Worm (Caenorhabditis elegans) whole organism, L1 larva: ENCODE results near the gene srx-64.

Experiments
- F16B12.6 ChIP-seq: fragments of 150-350 bp; optimal IDR thresholded peaks from 2 replicates; lab custom pipeline; 2014; ENCODE audit warnings: missing biosample characterization, missing genetic modification characterization
- efl-3 ChIP-seq: fragments of 200-800 bp; sonication (Bioruptor generic); optimal IDR thresholded peaks from 2 replicates; lab custom pipeline; 2018; ENCODE audit warnings: mild to moderate bottlenecking, missing genetic modification characterization, missing compliant biosample characterization
- egl-27 ChIP-seq, 2 experiments: fragments of 150-350 bp in 1 of 2; sonication (generic microtip); optimal IDR thresholded peaks; 3 replicates each; lab custom pipeline; 2017 to 2018; ENCODE audit warnings: missing biosample characterization in 2 of 2, missing genetic modification characterization in 2 of 2, missing genetic modification reagents in 2 of 2
- jun-1 ChIP-seq: fragments of 150-350 bp; optimal IDR thresholded peaks from 2 replicates; lab custom pipeline; 2014; ENCODE audit warnings: missing biosample characterization, missing genetic modification reagents, missing genetic modification characterization
- lin-39 ChIP-seq: fragments of 150-350 bp; optimal IDR thresholded peaks from 2 replicates; lab custom pipeline; 2014; ENCODE audit warnings: missing biosample characterization, missing genetic modification reagents, missing genetic modification characterization
- mep-1 ChIP-seq: fragments of 150-350 bp; optimal IDR thresholded peaks from 2 replicates; lab custom pipeline; 2014; ENCODE audit warnings: missing biosample characterization, missing genetic modification characterization
- nhr-237 ChIP-seq: fragments of 150-350 bp; optimal IDR thresholded peaks from 2 replicates; lab custom pipeline; 2014; ENCODE audit warnings: missing biosample characterization, missing genetic modification characterization
- unc-62 ChIP-seq: fragments of 150-350 bp; optimal IDR thresholded peaks from 2 replicates; lab custom pipeline; 2014; ENCODE audit warnings: missing biosample characterization, missing genetic modification reagents, missing genetic modification characterization
- zag-1 ChIP-seq: fragments of 150-350 bp; optimal IDR thresholded peaks from 2 replicates; lab custom pipeline; 2014; ENCODE audit warnings: missing biosample characterization, missing genetic modification characterization

DNA sequence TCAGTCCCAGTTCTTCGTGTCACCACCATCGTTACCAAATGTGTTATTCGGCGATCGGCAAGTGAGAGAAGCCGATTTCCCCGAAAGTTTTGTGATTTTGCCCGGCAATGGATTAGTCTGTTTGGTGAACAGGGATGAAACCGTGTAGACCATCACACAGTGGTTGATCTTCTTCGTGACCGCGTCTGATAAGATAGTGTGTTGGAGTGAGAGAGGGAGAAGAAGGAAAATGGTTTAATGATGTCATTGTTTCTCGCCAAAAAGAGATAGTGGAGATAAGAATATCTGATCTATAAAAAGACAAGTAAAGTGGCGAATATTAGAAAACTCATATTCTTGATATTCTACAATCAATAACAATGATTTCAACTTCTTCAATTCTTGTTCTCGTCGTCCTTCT, 50.6 kb downstream of the srx-64 start, which contains the start of gene nlp-31:
- TF ChIP-seq unc-62 = no peak
- no peak for TF ChIP-seq efl-3 (GFP tag; lab: Kevin White, UChicago)
- no peak for TF ChIP-seq zag-1 (tag; lab: Kevin White, UChicago)
- TF ChIP-seq nhr-237 (tag; lab: Kevin White, UChicago) = peak; percentile 12
- TF ChIP-seq egl-27 (tag; optimal IDR thresholded peaks at IDR 0.05; lab: Kevin White, UChicago) = no peak
- TF ChIP-seq lin-39 (tag; lab: Kevin White, UChicago) = no peak
- peak; percentile 10 for TF ChIP-seq mep-1
- TF ChIP-seq jun-1 (tag; lab: Kevin White, UChicago) = peak; percentile 23
- TF ChIP-seq F16B12.6 (tag; lab: Kevin White, UChicago) = no peak
